Fruit fly (Drosophila melanogaster) whole organism, pupa: ENCODE results near the gene Vps37B.

Source experiments
- CG10348 ChIP-seq: fragments of 200-800 bp; sonication (Bioruptor generic); IDR thresholded peaks from 2 replicates; pipeline ENCODE4 v1.3.6; 2022; ENCODE audit warnings: missing biosample characterization, missing genetic modification characterization
- CG12605 ChIP-seq: fragments of 200-800 bp; sonication (Bioruptor generic); IDR thresholded peaks from 2 replicates; pipeline ENCODE4 v1.3.6; 2022; ENCODE audit warnings: missing biosample characterization, missing genetic modification characterization
- CG13204 ChIP-seq: fragments of 200-800 bp; sonication (Bioruptor generic); optimal IDR thresholded peaks from 2 replicates; lab custom pipeline; 2018; ENCODE audit warnings: missing biosample characterization, mild to moderate bottlenecking, missing genetic modification characterization, moderate library complexity
- CG14655 ChIP-seq: fragments of 200-800 bp; sonication (Bioruptor generic); optimal IDR thresholded peaks from 3 replicates; lab custom pipeline; 2017; ENCODE audit warnings: mild to moderate bottlenecking, missing biosample characterization, missing genetic modification reagents, missing genetic modification characterization
- CG15710 ChIP-seq: fragments of 200-800 bp; sonication (Bioruptor generic); optimal IDR thresholded peaks from 2 replicates; lab custom pipeline; 2018; ENCODE audit warnings: missing biosample characterization, mild to moderate bottlenecking, missing genetic modification characterization, moderate library complexity
- CG17806 ChIP-seq: fragments of 200-800 bp; sonication (Bioruptor generic); optimal IDR thresholded peaks from 2 replicates; lab custom pipeline; 2018; ENCODE audit warnings: missing biosample characterization, mild to moderate bottlenecking, missing genetic modification characterization, moderate library complexity
- CG32121 ChIP-seq: fragments of 200-800 bp; sonication (Bioruptor generic); IDR thresholded peaks from 2 replicates; pipeline ENCODE4 v1.3.6; 2022; ENCODE audit warnings: missing biosample characterization, missing genetic modification characterization
- CG34367 ChIP-seq: fragments of 200-800 bp; sonication (Bioruptor generic); optimal IDR thresholded peaks from 2 replicates; lab custom pipeline; 2018; ENCODE audit warnings: missing biosample characterization, mild to moderate bottlenecking, missing genetic modification characterization
- CG4496 ChIP-seq: fragments of 200-800 bp; sonication (Bioruptor generic); IDR thresholded peaks from 3 replicates; pipeline ENCODE4 v1.3.6; 2022; ENCODE audit warnings: missing biosample characterization, missing genetic modification characterization
- CG8159 ChIP-seq: fragments of 200-800 bp; sonication (Bioruptor generic); optimal IDR thresholded peaks from 3 replicates; lab custom pipeline; 2018; ENCODE audit warnings: missing biosample characterization, mild to moderate bottlenecking, missing genetic modification characterization, moderate library complexity
- CG8301 ChIP-seq: fragments of 200-800 bp; sonication (Bioruptor generic); optimal IDR thresholded peaks from 2 replicates; lab custom pipeline; 2018; ENCODE audit warnings: missing biosample characterization, mild to moderate bottlenecking, missing genetic modification characterization
- CG9948 ChIP-seq: fragments of 200-800 bp; sonication (Bioruptor generic); optimal IDR thresholded peaks from 2 replicates; lab custom pipeline; 2018; ENCODE audit warnings: missing biosample characterization, mild to moderate bottlenecking, missing genetic modification characterization, moderate library complexity
- D1 ChIP-seq: fragments of 200-800 bp; sonication (Bioruptor generic); optimal IDR thresholded peaks from 2 replicates; lab custom pipeline; 2018; ENCODE audit warnings: missing biosample characterization, mild to moderate bottlenecking, missing genetic modification characterization, moderate library complexity
- EcR ChIP-seq: fragments of 200-800 bp; sonication (Bioruptor generic); optimal IDR thresholded peaks from 3 replicates; lab custom pipeline; 2019; ENCODE audit warnings: missing biosample characterization, missing genetic modification characterization, mild to moderate bottlenecking, moderate library complexity, missing genetic modification reagents
- Ets98B ChIP-seq: fragments of 200-800 bp; sonication (Bioruptor generic); IDR thresholded peaks from 2 replicates; pipeline ENCODE4 v1.3.6; 2022; ENCODE audit warnings: missing biosample characterization, missing genetic modification characterization
- Pif1A ChIP-seq: fragments of 200-800 bp; sonication (Bioruptor generic); optimal IDR thresholded peaks from 3 replicates; lab custom pipeline; 2016; ENCODE audit warnings: missing biosample characterization, missing genetic modification characterization
- Pif1B ChIP-seq: fragments of 200-800 bp; sonication (Bioruptor generic); optimal IDR thresholded peaks from 3 replicates; lab custom pipeline; 2016; ENCODE audit warnings: missing biosample characterization, missing genetic modification characterization
- Snoo ChIP-seq: fragments of 200-800 bp; sonication (Bioruptor generic); optimal IDR thresholded peaks from 3 replicates; lab custom pipeline; 2017; ENCODE audit warnings: missing biosample characterization, mild to moderate bottlenecking, missing genetic modification characterization, inconsistent platforms
- fd96Ca ChIP-seq: fragments of 200-800 bp; sonication (Bioruptor generic); IDR thresholded peaks from 3 replicates; pipeline ENCODE4 v1.3.6; 2022; ENCODE audit warnings: missing biosample characterization, missing genetic modification characterization
- gl ChIP-seq: fragments of 200-800 bp; sonication (Bioruptor generic); optimal IDR thresholded peaks from 2 replicates; lab custom pipeline; 2018; ENCODE audit warnings: missing biosample characterization, mild to moderate bottlenecking, missing genetic modification characterization
- rn ChIP-seq: fragments of 200-800 bp; sonication (Bioruptor generic); IDR thresholded peaks from 2 replicates; pipeline ENCODE4 v1.3.6; 2022; ENCODE audit warnings: missing biosample characterization, missing genetic modification characterization

Gene Vps37B

DNA sequence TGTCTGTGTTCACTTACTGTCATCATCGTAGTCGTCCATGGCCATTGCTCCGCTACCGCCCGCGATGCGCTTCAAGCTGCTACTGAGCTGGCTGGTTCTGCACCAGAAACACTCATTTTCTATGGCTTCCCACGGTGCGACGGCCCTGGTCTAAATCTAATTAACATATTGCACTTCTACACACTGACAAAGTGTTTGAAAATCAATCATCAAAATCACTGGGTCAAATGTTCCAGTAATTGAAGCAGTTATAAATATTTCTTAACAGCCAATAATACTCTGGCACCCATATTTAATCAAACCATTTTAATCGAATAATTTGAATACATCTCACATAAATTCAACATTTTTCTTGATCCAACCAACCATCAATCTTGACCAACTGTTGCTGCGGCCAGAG is 11.3 kb downstream of the Vps37B start, which contains the start of gene rtp:
Gene rtp (minus strand): TSS at position 101 of the 400 bp plus-strand sequence.
- TF ChIP-seq Pif1B (GFP tag; lab: Kevin White, UChicago) (no peak), CG8301 (tag; lab: Kevin White, UChicago) (no peak), CG4496 (GFP tag; lab: Robert Waterston, UW) (no peak), gl (no peak), D1 (tag; lab: Kevin White, UChicago) (no peak), CG13204 (no peak), Pif1A (GFP tag; lab: Kevin White, UChicago) (no peak), CG32121 (no peak), Ets98B (GFP tag; lab: Robert Waterston, UW) (no peak), CG15710 (tag; lab: Kevin White, UChicago) (no peak), CG9948 (tag; lab: Kevin White, UChicago) (no peak), CG10348 (no peak), CG8159 (tag; lab: Kevin White, UChicago) (no peak), Snoo (no peak), fd96Ca (GFP tag; lab: Robert Waterston, UW) (no peak), CG14655 (no peak)

DNA sequence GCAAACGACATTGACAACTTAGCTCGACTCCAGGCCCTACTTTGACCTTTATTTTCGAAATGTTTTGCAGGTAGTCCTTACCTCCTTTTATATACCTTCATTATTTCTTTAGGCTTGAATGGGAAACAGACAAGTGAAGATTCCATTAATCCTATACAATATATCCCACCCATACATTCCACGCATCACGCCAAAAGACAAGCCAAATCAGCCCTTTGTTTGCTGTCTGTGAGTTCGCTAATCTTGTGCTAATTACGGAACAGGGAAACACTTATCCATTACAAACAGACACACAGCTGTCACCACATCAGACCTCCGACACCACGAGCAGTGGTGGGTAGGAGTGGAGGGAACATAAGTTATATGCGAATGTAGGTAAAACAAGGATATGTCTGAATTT is 14.8 kb downstream of the Vps37B start, which contains the start of gene CG33293:
Gene CG33293 (minus strand): TSS at position 15 of the 400 bp plus-strand sequence.
- no peak for TF ChIP-seq CG12605 (GFP tag; lab: Robert Waterston, UW)
- TF ChIP-seq CG9948 (tag; lab: Kevin White, UChicago), result no peak
- TF ChIP-seq CG10348, result no peak
- TF ChIP-seq CG4496 (GFP tag; lab: Robert Waterston, UW), result no peak
- no peak for TF ChIP-seq CG15710 (tag; lab: Kevin White, UChicago)
- no peak for TF ChIP-seq CG8159 (tag; lab: Kevin White, UChicago)
- TF ChIP-seq EcR (GFP tag; lab: Kevin White, UChicago), result no peak
- TF ChIP-seq, all 21 proteins: peak for 0

DNA sequence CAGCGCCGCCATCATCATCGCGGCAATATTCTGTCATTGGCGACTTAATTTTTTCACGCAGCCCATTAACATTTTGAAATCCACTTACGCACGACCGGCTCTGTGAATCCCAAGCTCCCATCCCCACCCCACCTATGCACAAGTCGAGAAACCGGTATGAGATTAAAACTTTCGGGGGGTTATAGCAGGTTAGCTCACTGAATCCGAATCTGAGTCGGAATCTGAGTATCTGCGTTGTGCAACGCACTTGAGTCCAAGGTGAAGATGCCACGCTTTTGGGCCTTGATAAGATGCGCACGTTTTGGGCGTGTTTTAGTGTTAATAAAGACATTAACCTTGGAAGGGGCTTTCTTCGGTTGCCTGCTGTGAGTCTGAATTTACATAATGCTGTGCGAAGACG is 21.0 kb downstream of the Vps37B start:
- TF ChIP-seq CG8301 (tag; lab: Kevin White, UChicago) (no peak), D1 (tag; lab: Kevin White, UChicago) (no peak), CG13204 (peak; percentile 2), EcR (GFP tag; lab: Kevin White, UChicago) (peak; percentile 85)

DNA sequence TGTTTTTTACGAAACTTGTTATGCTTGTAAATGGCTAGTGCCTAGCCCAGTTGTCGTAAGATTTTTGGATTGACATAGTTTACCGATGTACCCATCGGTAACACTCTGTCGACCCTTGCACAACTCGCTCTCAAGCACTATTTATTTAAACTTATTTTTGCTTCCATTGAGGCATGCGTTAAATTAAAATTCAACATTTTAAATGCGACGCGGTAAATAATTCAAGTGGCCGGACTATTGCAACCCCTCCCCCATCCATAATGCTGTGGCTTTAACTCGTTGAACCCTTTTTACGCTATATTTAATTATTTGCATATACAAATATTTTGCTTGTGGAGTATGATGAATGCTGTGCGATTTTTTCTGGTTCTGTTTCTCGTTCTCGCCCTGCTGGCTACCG is 23.4 kb downstream of the Vps37B start:
- no peak for TF ChIP-seq CG10348
- no peak for TF ChIP-seq CG4496 (GFP tag; lab: Robert Waterston, UW)
- no peak for TF ChIP-seq EcR (GFP tag; lab: Kevin White, UChicago)
- TF ChIP-seq Snoo, result no peak
- no peak for TF ChIP-seq CG12605 (GFP tag; lab: Robert Waterston, UW)
- TF ChIP-seq CG8159 (tag; lab: Kevin White, UChicago), result no peak
- TF ChIP-seq D1 (tag; lab: Kevin White, UChicago), result no peak
- TF ChIP-seq CG34367, result no peak
- no peak for TF ChIP-seq CG15710 (tag; lab: Kevin White, UChicago)
- TF ChIP-seq rn (GFP tag; lab: Robert Waterston, UW), result no peak
- TF ChIP-seq CG32121, result no peak
- TF ChIP-seq Ets98B (GFP tag; lab: Robert Waterston, UW), result no peak
- no peak for TF ChIP-seq CG14655
- TF ChIP-seq gl, result no peak
- no peak for TF ChIP-seq Pif1A (GFP tag; lab: Kevin White, UChicago)
- no peak for TF ChIP-seq CG8301 (tag; lab: Kevin White, UChicago)
- TF ChIP-seq CG17806 (tag; lab: Kevin White, UChicago), result no peak
- no peak for TF ChIP-seq Pif1B (GFP tag; lab: Kevin White, UChicago)
- TF ChIP-seq CG9948 (tag; lab: Kevin White, UChicago), result no peak

DNA sequence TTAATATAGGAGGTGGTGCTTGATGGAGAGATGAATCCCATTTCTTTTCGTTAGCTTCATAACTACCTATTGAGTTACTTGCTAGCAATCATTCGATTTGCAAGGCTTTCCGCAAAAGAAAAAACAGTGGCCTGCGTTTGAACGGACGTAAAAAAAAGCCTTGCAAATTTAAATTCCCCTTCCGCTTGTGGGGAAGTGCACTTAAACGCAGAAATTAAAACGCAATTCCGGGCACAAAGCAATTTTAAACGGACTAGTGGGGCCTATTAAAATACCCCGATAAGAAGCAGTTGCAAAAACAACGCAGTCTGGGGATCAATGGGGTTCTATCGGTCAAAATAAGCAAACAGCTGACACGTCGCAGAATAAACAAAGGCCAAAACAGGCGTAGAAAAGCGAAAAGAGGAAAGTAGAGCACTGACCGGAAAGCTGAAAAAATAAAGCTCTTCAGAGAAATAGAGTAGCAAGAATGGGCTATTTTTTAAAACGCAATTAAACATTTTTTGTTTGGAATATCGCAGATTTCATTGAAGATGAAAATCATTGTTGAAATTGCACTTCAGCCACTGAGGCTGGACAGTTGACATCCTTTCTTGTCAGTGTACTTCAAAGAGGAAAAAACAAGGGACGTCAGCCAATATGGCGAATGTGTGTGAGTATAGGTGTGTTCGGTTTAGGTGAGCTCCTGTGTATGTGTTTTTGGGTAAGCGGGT is 24.7 kb downstream of the Vps37B start:
- no peak for TF ChIP-seq rn (GFP tag; lab: Robert Waterston, UW)
- no peak for TF ChIP-seq gl
- peak; percentile 76 for TF ChIP-seq Ets98B (GFP tag; lab: Robert Waterston, UW)
- peak; percentile 26 for TF ChIP-seq Snoo
- no peak for TF ChIP-seq CG10348
- TF ChIP-seq CG34367, result peak; percentile 55
- peak; percentile 28 for TF ChIP-seq CG8159 (tag; lab: Kevin White, UChicago)
- peak; percentile 74 for TF ChIP-seq CG14655
- TF ChIP-seq D1 (tag; lab: Kevin White, UChicago), result no peak
- TF ChIP-seq CG17806 (tag; lab: Kevin White, UChicago), result peak; percentile 66
- TF ChIP-seq CG15710 (tag; lab: Kevin White, UChicago), result peak; percentile 53
- TF ChIP-seq CG9948 (tag; lab: Kevin White, UChicago), result peak; percentile 57
- peak; percentile 64 for TF ChIP-seq EcR (GFP tag; lab: Kevin White, UChicago)
- peak; percentile 67 for TF ChIP-seq CG8301 (tag; lab: Kevin White, UChicago)
- TF ChIP-seq CG13204, result no peak
- TF ChIP-seq CG4496 (GFP tag; lab: Robert Waterston, UW), result peak; percentile 81
- TF ChIP-seq CG32121, result peak; percentile 52
- peak; percentile 78 for TF ChIP-seq Pif1A (GFP tag; lab: Kevin White, UChicago)
- TF ChIP-seq fd96Ca (GFP tag; lab: Robert Waterston, UW), result peak; percentile 70; the same call in 2 of the 3 replicates
- TF ChIP-seq CG12605 (GFP tag; lab: Robert Waterston, UW), result no peak
- peak; percentile 69 for TF ChIP-seq Pif1B (GFP tag; lab: Kevin White, UChicago)
